Worm (Caenorhabditis elegans) whole organism, young adult: ENCODE measurements around the gene clec-147.
A peak's percentile ranks its signal among the peaks of the same experiment; 100 is the strongest.

Source experiments
- F23B12.7 ChIP-seq: sonication (generic microtip); optimal IDR thresholded peaks from 2 replicates; lab custom pipeline; 2017; ENCODE audit warnings: missing genetic modification characterization, mild to moderate bottlenecking, missing compliant biosample characterization, antibody characterized with exemption, moderate library complexity; ENCODE audit not compliant: insufficient read depth
- F33H1.4 ChIP-seq: fragments of 200-800 bp; sonication (Bioruptor generic); IDR thresholded peaks from 2 replicates; pipeline ENCODE4 v1.3.6; 2022; ENCODE audit warnings: missing genetic modification reagents, missing genetic modification characterization, missing compliant biosample characterization
- akir-1 ChIP-seq: fragments of 200-800 bp; sonication (Bioruptor generic); optimal IDR thresholded peaks from 2 replicates; lab custom pipeline; 2018; ENCODE audit warnings: mild to moderate bottlenecking, missing genetic modification characterization, moderate library complexity, missing compliant biosample characterization
- ama-1 ChIP-seq, 3 experiments: fragments of 150-350 bp in 1 of 3; sonication (generic microtip) in 2 of 3; optimal IDR thresholded peaks; 2 replicates each; lab custom pipeline; 2014 to 2018; ENCODE audit warnings: missing biosample characterization in 2 of 3, missing genetic modification characterization in 2 of 3, missing genetic modification reagents in 2 of 3
- bed-2 ChIP-seq: fragments of 200-800 bp; sonication (Bioruptor generic); IDR thresholded peaks from 2 replicates; pipeline ENCODE4 v1.3.6; 2022; ENCODE audit warnings: missing genetic modification reagents, missing genetic modification characterization, missing compliant biosample characterization
- dox-1 ChIP-seq: fragments of 200-800 bp; sonication (Bioruptor generic); IDR thresholded peaks from 2 replicates; pipeline ENCODE4 v1.3.6; 2022; ENCODE audit warnings: missing genetic modification reagents, missing genetic modification characterization, missing compliant biosample characterization
- hlh-12 ChIP-seq: sonication (generic microtip); optimal IDR thresholded peaks from 2 replicates; lab custom pipeline; 2016; ENCODE audit warnings: missing genetic modification characterization, missing compliant biosample characterization
- madf-6 ChIP-seq: fragments of 200-800 bp; sonication (Bioruptor generic); IDR thresholded peaks from 2 replicates; pipeline ENCODE4 v1.3.6; 2022; ENCODE audit warnings: missing genetic modification reagents, missing genetic modification characterization, missing compliant biosample characterization
- nhr-90 ChIP-seq: sonication (generic microtip); optimal IDR thresholded peaks from 2 replicates; lab custom pipeline; 2016; ENCODE audit warnings: missing genotype, mild to moderate bottlenecking, missing genetic modification characterization, missing compliant biosample characterization
- snpc-3.4 ChIP-seq: sonication (generic microtip); optimal IDR thresholded peaks from 2 replicates; lab custom pipeline; 2017; ENCODE audit warnings: missing genetic modification characterization, mild to moderate bottlenecking, missing compliant biosample characterization, antibody characterized with exemption, moderate library complexity, missing genotype, missing genetic modification reagents
- sptf-2 ChIP-seq: fragments of 200-800 bp; sonication (Bioruptor generic); optimal IDR thresholded peaks from 2 replicates; lab custom pipeline; 2018; ENCODE audit warnings: mild to moderate bottlenecking, missing genetic modification characterization, missing compliant biosample characterization
- unc-62 ChIP-seq: fragments of 150-350 bp; optimal IDR thresholded peaks from 2 replicates; lab custom pipeline; 2014; ENCODE audit warnings: missing biosample characterization, missing genetic modification reagents, missing genetic modification characterization
- xnd-1 ChIP-seq: sonication (generic microtip); optimal IDR thresholded peaks from 2 replicates; lab custom pipeline; 2016; ENCODE audit warnings: missing genotype, missing genetic modification reagents, missing genetic modification characterization, missing compliant biosample characterization
- ztf-18 ChIP-seq: sonication (generic microtip); optimal IDR thresholded peaks from 2 replicates; lab custom pipeline; 2016; ENCODE audit warnings: missing genotype, mild to moderate bottlenecking, missing genetic modification characterization, missing compliant biosample characterization

clec-147 gene

DNA sequence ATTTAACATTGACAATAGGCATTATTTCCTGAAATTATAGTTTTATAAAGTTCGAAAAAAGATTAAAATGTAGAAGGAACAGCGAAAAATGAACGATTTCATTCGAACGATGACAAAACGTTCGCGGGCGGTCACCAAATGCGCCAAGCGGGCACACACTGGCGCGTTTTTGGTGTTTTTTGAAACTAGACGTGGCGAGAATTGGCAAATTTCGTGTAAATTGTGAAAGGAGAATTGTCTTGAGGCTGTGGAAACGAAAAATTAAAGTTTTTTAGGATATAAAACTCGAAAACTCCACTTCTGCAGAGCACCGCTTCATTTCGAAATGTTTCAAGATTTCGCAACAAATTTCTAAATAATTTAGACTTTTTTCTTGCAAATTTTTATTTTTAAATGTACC lies 49.0 kb downstream of the clec-147 start, which contains the start of gene usp-14 (continued):
- TF ChIP-seq sptf-2 (GFP tag; lab: Kevin White, UChicago) (no peak), nhr-90 (tag; lab: Kevin White, UChicago) (no peak), unc-62 (GFP tag; lab: Kevin White, UChicago) (no peak), ama-1 (optimal IDR thresholded peaks at IDR 0.05; lab: Kevin White, UChicago) (no peak), ama-1 (GFP tag; optimal IDR thresholded peaks at IDR 0.05; lab: Kevin White, UChicago) (no peak), hlh-12 (tag; lab: Kevin White, UChicago) (no peak), bed-2 (GFP tag; lab: Robert Waterston, UW) (no peak), madf-6 (GFP tag; lab: Robert Waterston, UW) (peak; percentile 79), ztf-18 (tag; lab: Kevin White, UChicago) (peak; percentile 93), xnd-1 (tag; lab: Kevin White, UChicago) (peak; percentile 4), snpc-3.4 (tag; lab: Kevin White, UChicago) (no peak), F23B12.7 (tag; lab: Kevin White, UChicago) (peak; percentile 50), akir-1 (GFP tag; lab: Kevin White, UChicago) (no peak), F33H1.4 (GFP tag; lab: Robert Waterston, UW) (0 out of 2 replicates have a peak, but pooled peaks have one; percentile 30), dox-1 (GFP tag; lab: Robert Waterston, UW) (peak; percentile 61)
